Worm (Caenorhabditis elegans) whole organism, young adult: ENCODE data around the gene F59C12.3.

Source experiments
- B0019.2 ChIP-seq: fragments of 200-800 bp; sonication (Bioruptor generic); conservative IDR thresholded peaks from 2 replicates; pipeline ENCODE4 v1.3.6; 2022; ENCODE audit warnings: missing genetic modification reagents, missing genetic modification characterization, missing compliant biosample characterization
- B0336.3 ChIP-seq: fragments of 200-800 bp; sonication (Bioruptor generic); IDR thresholded peaks from 2 replicates; pipeline ENCODE4 v1.3.6; 2022; ENCODE audit warnings: missing genetic modification characterization, missing compliant biosample characterization
- F10E7.11 ChIP-seq: sonication (generic microtip); optimal IDR thresholded peaks from 2 replicates; lab custom pipeline; 2017; ENCODE audit warnings: mild to moderate bottlenecking, missing genetic modification characterization, moderate library complexity, missing compliant biosample characterization
- F39B2.1 ChIP-seq: fragments of 200-800 bp; sonication (Bioruptor generic); IDR thresholded peaks from 2 replicates; pipeline ENCODE4 v1.3.6; 2022; ENCODE audit warnings: missing genetic modification reagents, missing genetic modification characterization, missing compliant biosample characterization
- Y53G8AR.9 ChIP-seq: fragments of 200-800 bp; sonication (Bioruptor generic); conservative IDR thresholded peaks from 2 replicates; pipeline ENCODE4 v1.3.6; 2022; ENCODE audit warnings: missing genetic modification reagents, missing genetic modification characterization, missing compliant biosample characterization
- Y67H2A.10 ChIP-seq: fragments of 200-800 bp; sonication (Bioruptor generic); conservative IDR thresholded peaks from 2 replicates; pipeline ENCODE4 v1.3.6; 2022; ENCODE audit warnings: missing genetic modification reagents, missing genetic modification characterization, missing compliant biosample characterization
- Y95B8A.8 ChIP-seq: fragments of 200-800 bp; sonication (Bioruptor generic); IDR thresholded peaks from 2 replicates; pipeline ENCODE4 v1.3.6; 2022; ENCODE audit warnings: missing genetic modification reagents, missing genetic modification characterization, missing compliant biosample characterization
- akir-1 ChIP-seq: fragments of 200-800 bp; sonication (Bioruptor generic); optimal IDR thresholded peaks from 2 replicates; lab custom pipeline; 2018; ENCODE audit warnings: mild to moderate bottlenecking, missing genetic modification characterization, moderate library complexity, missing compliant biosample characterization
- ama-1 ChIP-seq, 3 experiments: fragments of 150-350 bp in 1 of 3; sonication (generic microtip) in 2 of 3; optimal IDR thresholded peaks; 2 replicates each; lab custom pipeline; 2014 to 2018; ENCODE audit warnings: missing biosample characterization in 2 of 3, missing genetic modification characterization in 2 of 3, missing genetic modification reagents in 2 of 3
- atf-7 ChIP-seq: sonication (generic microtip); optimal IDR thresholded peaks from 2 replicates; lab custom pipeline; 2017; ENCODE audit warnings: mild to moderate bottlenecking, missing genetic modification characterization, missing compliant biosample characterization
- ccch-3 ChIP-seq: fragments of 200-800 bp; sonication (Bioruptor generic); optimal IDR thresholded peaks from 2 replicates; lab custom pipeline; 2018; ENCODE audit warnings: mild to moderate bottlenecking, missing genetic modification characterization, missing compliant biosample characterization
- cebp-1 ChIP-seq, 2 experiments: fragments of 200-800 bp in 1 of 2; sonication (Bioruptor generic) in 1 of 2; sonication (generic microtip) in 1 of 2; IDR thresholded peaks in 1 of 2; optimal IDR thresholded peaks in 1 of 2; 2 replicates each; pipeline versions ENCODE4 v1.3.6 to Lab custom; 2017 to 2022; ENCODE audit warnings: missing compliant biosample characterization in 2 of 2, missing genetic modification characterization in 2 of 2, mild to moderate bottlenecking in 1 of 2, missing genetic modification reagents in 1 of 2, moderate library complexity in 1 of 2
- cebp-2 ChIP-seq: fragments of 200-800 bp; sonication (Bioruptor generic); IDR thresholded peaks from 2 replicates; pipeline ENCODE4 v1.3.6; 2022; ENCODE audit warnings: missing genetic modification characterization, missing compliant biosample characterization
- ceh-27 ChIP-seq: fragments of 200-800 bp; sonication (Bioruptor generic); optimal IDR thresholded peaks from 2 replicates; lab custom pipeline; 2018; ENCODE audit warnings: mild to moderate bottlenecking, missing genetic modification characterization, moderate library complexity, missing compliant biosample characterization
- dox-1 ChIP-seq: fragments of 200-800 bp; sonication (Bioruptor generic); IDR thresholded peaks from 2 replicates; pipeline ENCODE4 v1.3.6; 2022; ENCODE audit warnings: missing genetic modification reagents, missing genetic modification characterization, missing compliant biosample characterization
- egrh-3 ChIP-seq: fragments of 200-800 bp; sonication (Bioruptor generic); IDR thresholded peaks from 2 replicates; pipeline ENCODE4 v1.3.6; 2022; ENCODE audit warnings: missing genetic modification reagents, missing genetic modification characterization, missing compliant biosample characterization
- ets-4 ChIP-seq: fragments of 200-800 bp; sonication (Bioruptor generic); optimal IDR thresholded peaks from 2 replicates; lab custom pipeline; 2018; ENCODE audit warnings: mild to moderate bottlenecking, missing genetic modification characterization, missing compliant biosample characterization
- him-1 ChIP-seq: sonication (generic microtip); optimal IDR thresholded peaks from 2 replicates; lab custom pipeline; 2016; ENCODE audit warnings: missing genotype, missing genetic modification reagents, missing genetic modification characterization, missing compliant biosample characterization
- hmg-1.2 ChIP-seq: fragments of 200-800 bp; sonication (Bioruptor generic); IDR thresholded peaks from 2 replicates; pipeline ENCODE4 v1.3.6; 2022; ENCODE audit warnings: missing genetic modification reagents, missing genetic modification characterization, missing compliant biosample characterization
- hmg-20 ChIP-seq: fragments of 200-800 bp; sonication (Bioruptor generic); IDR thresholded peaks from 2 replicates; pipeline ENCODE4 v1.3.6; 2022; ENCODE audit warnings: missing genetic modification reagents, missing genetic modification characterization, missing compliant biosample characterization
- lin-35 ChIP-seq, 3 experiments: fragments of 150-350 bp in 2 of 3; sonication (generic microtip) in 1 of 3; optimal IDR thresholded peaks; 2 replicates each; lab custom pipeline; 2014 to 2018; ENCODE audit warnings: missing biosample characterization in 3 of 3, missing genetic modification characterization in 3 of 3, missing genetic modification reagents in 3 of 3
- lin-54 ChIP-seq: fragments of 200-800 bp; sonication (Bioruptor generic); optimal IDR thresholded peaks from 2 replicates; lab custom pipeline; 2018; ENCODE audit warnings: mild to moderate bottlenecking, missing genetic modification characterization, missing compliant biosample characterization
- lir-1 ChIP-seq: fragments of 200-800 bp; sonication (Bioruptor generic); conservative IDR thresholded peaks from 2 replicates; pipeline ENCODE4 v1.3.6; 2022; ENCODE audit warnings: missing genetic modification reagents, missing genetic modification characterization, missing compliant biosample characterization
- madf-10 ChIP-seq: sonication (generic microtip); optimal IDR thresholded peaks from 2 replicates; lab custom pipeline; 2016; ENCODE audit warnings: mild to moderate bottlenecking, missing genetic modification characterization, missing compliant biosample characterization
- madf-3 ChIP-seq: fragments of 200-800 bp; sonication (Bioruptor generic); IDR thresholded peaks from 2 replicates; pipeline ENCODE4 v1.3.6; 2022; ENCODE audit warnings: missing genetic modification reagents, missing genetic modification characterization, missing compliant biosample characterization
- madf-8 ChIP-seq: fragments of 200-800 bp; sonication (Bioruptor generic); conservative IDR thresholded peaks from 2 replicates; pipeline ENCODE4 v1.3.6; 2022; ENCODE audit warnings: missing genetic modification reagents, missing genetic modification characterization, missing compliant biosample characterization
- mcd-1 ChIP-seq: fragments of 200-800 bp; sonication (Bioruptor generic); IDR thresholded peaks from 2 replicates; pipeline ENCODE4 v1.3.6; 2022; ENCODE audit warnings: missing genetic modification reagents, missing genetic modification characterization, missing compliant biosample characterization
- nfya-2 ChIP-seq: fragments of 200-800 bp; sonication (Bioruptor generic); IDR thresholded peaks from 2 replicates; pipeline ENCODE4 v1.3.6; 2022; ENCODE audit warnings: missing genetic modification reagents, missing genetic modification characterization, missing compliant biosample characterization
- nfyb-1 ChIP-seq: fragments of 200-800 bp; sonication (Bioruptor generic); IDR thresholded peaks from 2 replicates; pipeline ENCODE4 v1.3.6; 2022; ENCODE audit warnings: missing genetic modification reagents, missing genetic modification characterization, missing compliant biosample characterization
- nhr-80 ChIP-seq: sonication (generic microtip); optimal IDR thresholded peaks from 2 replicates; lab custom pipeline; 2016; ENCODE audit warnings: missing genetic modification characterization, missing compliant biosample characterization
- pbrm-1 ChIP-seq: fragments of 200-800 bp; sonication (Bioruptor generic); IDR thresholded peaks from 2 replicates; pipeline ENCODE4 v1.3.6; 2022; ENCODE audit warnings: missing genetic modification reagents, missing genetic modification characterization, missing compliant biosample characterization
- pha-4 ChIP-seq: fragments of 150-350 bp; sonication (generic microtip); optimal IDR thresholded peaks from 2 replicates; lab custom pipeline; 2014; ENCODE audit warnings: missing biosample characterization, missing genetic modification reagents, missing genetic modification characterization
- rec-8 ChIP-seq, 2 experiments: sonication (generic microtip); optimal IDR thresholded peaks; 2 replicates each; lab custom pipeline; 2016; ENCODE audit warnings: mild to moderate bottlenecking in 2 of 2, missing genetic modification characterization in 2 of 2, missing genetic modification reagents in 2 of 2, missing genotype in 2 of 2, missing biosample characterization in 1 of 2, missing compliant biosample characterization in 1 of 2, moderate library complexity in 1 of 2
- repo-1 ChIP-seq: sonication (generic microtip); optimal IDR thresholded peaks from 2 replicates; lab custom pipeline; 2017; ENCODE audit warnings: mild to moderate bottlenecking, missing genetic modification characterization, missing compliant biosample characterization
- rpc-1 ChIP-seq, 2 experiments: fragments of 150-350 bp in 1 of 2; sonication (generic microtip) in 1 of 2; optimal IDR thresholded peaks; 2 replicates each; lab custom pipeline; 2014 to 2018; ENCODE audit warnings: missing biosample characterization in 1 of 2, missing genetic modification characterization in 1 of 2, missing genetic modification reagents in 1 of 2, missing genotype in 1 of 2
- sea-2 ChIP-seq: fragments of 200-800 bp; sonication (Bioruptor generic); IDR thresholded peaks from 2 replicates; pipeline ENCODE4 v1.3.6; 2022; ENCODE audit warnings: missing genetic modification characterization, missing compliant biosample characterization
- snpc-1.3 ChIP-seq: sonication (generic microtip); optimal IDR thresholded peaks from 2 replicates; lab custom pipeline; 2017; ENCODE audit warnings: missing genetic modification characterization, mild to moderate bottlenecking, missing compliant biosample characterization, antibody characterized with exemption, moderate library complexity, missing genotype, missing genetic modification reagents; ENCODE audit not compliant: insufficient read depth
- somi-1 ChIP-seq: fragments of 200-800 bp; sonication (Bioruptor generic); optimal IDR thresholded peaks from 2 replicates; lab custom pipeline; 2018; ENCODE audit warnings: mild to moderate bottlenecking, missing genetic modification characterization, missing compliant biosample characterization
- tbp1 ChIP-seq: fragments of 200-800 bp; sonication (Bioruptor generic); optimal IDR thresholded peaks from 2 replicates; lab custom pipeline; 2018; ENCODE audit warnings: mild to moderate bottlenecking, missing genetic modification characterization, missing compliant biosample characterization
- tlf-1 ChIP-seq: fragments of 200-800 bp; sonication (Bioruptor generic); optimal IDR thresholded peaks from 2 replicates; lab custom pipeline; 2018; ENCODE audit warnings: mild to moderate bottlenecking, missing genetic modification characterization, missing compliant biosample characterization
- unc-62 ChIP-seq: fragments of 150-350 bp; optimal IDR thresholded peaks from 2 replicates; lab custom pipeline; 2014; ENCODE audit warnings: missing biosample characterization, missing genetic modification reagents, missing genetic modification characterization
- zfh-2 ChIP-seq: fragments of 200-800 bp; sonication (Bioruptor generic); conservative IDR thresholded peaks from 2 replicates; pipeline ENCODE4 v1.3.6; 2022; ENCODE audit warnings: missing genetic modification reagents, missing genetic modification characterization, missing compliant biosample characterization
- zim-3 ChIP-seq: sonication (generic microtip); optimal IDR thresholded peaks from 2 replicates; lab custom pipeline; 2017; ENCODE audit warnings: mild to moderate bottlenecking, missing genetic modification characterization, moderate library complexity, missing compliant biosample characterization
- ztf-22 ChIP-seq: fragments of 200-800 bp; sonication (Bioruptor generic); optimal IDR thresholded peaks from 2 replicates; lab custom pipeline; 2018; ENCODE audit warnings: mild to moderate bottlenecking, missing genetic modification characterization, moderate library complexity, missing compliant biosample characterization
- ztf-26 ChIP-seq: sonication (generic microtip); optimal IDR thresholded peaks from 2 replicates; lab custom pipeline; 2017; ENCODE audit warnings: missing genetic modification characterization, missing compliant biosample characterization

F59C12.3 gene

DNA sequence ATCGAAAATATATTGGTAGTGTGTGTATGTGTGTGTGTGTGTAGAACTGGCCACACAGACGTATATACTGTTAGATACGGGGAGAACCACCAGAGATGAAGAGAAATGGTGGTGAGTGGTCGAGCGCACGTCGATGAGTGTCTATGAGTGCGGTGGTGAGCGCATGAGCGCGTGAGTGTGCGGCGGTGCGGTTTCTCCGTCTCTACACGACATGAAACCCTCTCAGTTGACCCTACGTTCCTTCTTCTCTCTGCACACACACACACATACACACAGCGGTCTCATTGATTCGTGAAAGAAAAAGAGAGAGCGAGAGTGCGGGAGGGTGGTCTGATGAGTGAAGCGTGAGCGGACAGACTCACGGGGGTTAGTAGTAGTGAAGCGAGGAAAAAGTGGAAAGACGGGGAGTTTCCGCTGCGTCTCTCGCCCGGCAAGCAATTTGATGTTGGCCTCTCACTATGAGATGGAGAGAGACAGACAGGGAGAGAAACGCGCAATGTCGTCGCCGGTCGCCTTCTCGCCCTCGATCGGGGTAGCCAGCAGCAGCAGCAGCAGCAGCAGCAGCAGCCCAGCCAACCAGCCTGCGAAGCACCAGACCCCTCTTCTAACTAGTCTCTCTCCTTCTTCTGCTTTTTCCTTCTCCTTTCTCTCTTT is 3.1 kb upstream of the F59C12.3 start (continued):
- TF ChIP-seq rec-8 (tag; optimal IDR thresholded peaks at IDR 0.05; lab: Kevin White, UChicago) (peak in 1 of 2 experiments; percentile 24), hmg-20 (GFP tag; lab: Robert Waterston, UW) (0 out of 2 replicates have a peak, but pooled peaks have one; percentile 33), snpc-1.3 (tag; lab: Kevin White, UChicago) (peak; percentile 23), ztf-22 (GFP tag; lab: Kevin White, UChicago) (peak; percentile 53), ama-1 (optimal IDR thresholded peaks at IDR 0.05; lab: Kevin White, UChicago) (peak; percentile 29), ama-1 (GFP tag; optimal IDR thresholded peaks at IDR 0.05; lab: Kevin White, UChicago) (no peak), madf-3 (GFP tag; lab: Robert Waterston, UW) (0 out of 2 replicates have a peak, but pooled peaks have one; percentile 52), cebp-2 (GFP tag; lab: Robert Waterston, UW) (peak; percentile 80; the same call in 1 of the 2 replicates), madf-10 (tag; lab: Kevin White, UChicago) (peak; percentile 95), zfh-2 (GFP tag; lab: Robert Waterston, UW) (peak; percentile 99), ceh-27 (GFP tag; lab: Kevin White, UChicago) (peak; percentile 97), nfya-2 (GFP tag; lab: Robert Waterston, UW) (no peak), repo-1 (tag; lab: Kevin White, UChicago) (peak; percentile 81), Y53G8AR.9 (GFP tag; lab: Robert Waterston, UW) (0 out of 2 replicates have a peak, but pooled peaks have one; percentile 17), madf-8 (GFP tag; lab: Robert Waterston, UW) (no peak), F39B2.1 (GFP tag; lab: Robert Waterston, UW) (no peak), B0019.2 (GFP tag; lab: Robert Waterston, UW) (no peak), hmg-1.2 (GFP tag; lab: Robert Waterston, UW) (peak; percentile 84), lin-35 (GFP tag; optimal IDR thresholded peaks at IDR 0.05; lab: Kevin White, UChicago) (peak in 1 of 3 experiments; percentile 50), cebp-1 (GFP tag; IDR thresholded peaks at IDR 0.05; lab: Robert Waterston, UW) (peak; percentile 71; the same call in 1 of the 2 replicates), cebp-1 (tag; optimal IDR thresholded peaks at IDR 0.05; lab: Kevin White, UChicago) (peak; percentile 94), unc-62 (GFP tag; lab: Kevin White, UChicago) (no peak), zim-3 (tag; lab: Kevin White, UChicago) (peak; percentile 12), him-1 (tag; lab: Kevin White, UChicago) (no peak), pbrm-1 (GFP tag; lab: Robert Waterston, UW) (peak; percentile 92), atf-7 (peak; percentile 93), lir-1 (GFP tag; lab: Robert Waterston, UW) (peak; percentile 99), nhr-80 (tag; lab: Kevin White, UChicago) (peak; percentile 98), mcd-1 (peak; percentile 67), egrh-3 (GFP tag; lab: Robert Waterston, UW) (peak; percentile 97), Y95B8A.8 (GFP tag; lab: Robert Waterston, UW) (peak; percentile 69; the same call in 1 of the 2 replicates), ccch-3 (GFP tag; lab: Kevin White, UChicago) (no peak), pha-4 (tag; lab: Kevin White, UChicago) (peak; percentile 83), F10E7.11 (tag; lab: Kevin White, UChicago) (peak; percentile 77), B0336.3 (peak; percentile 98), lin-54 (peak; percentile 65), Y67H2A.10 (peak; percentile 80; the same call in 1 of the 2 replicates), ztf-26 (tag; lab: Kevin White, UChicago) (peak; percentile 94), somi-1 (GFP tag; lab: Kevin White, UChicago) (peak; percentile 95), sea-2 (GFP tag; lab: Robert Waterston, UW) (no peak), akir-1 (GFP tag; lab: Kevin White, UChicago) (peak; percentile 70), nfyb-1 (GFP tag; lab: Robert Waterston, UW) (peak; percentile 94), ets-4 (peak; percentile 83), tbp1 (GFP tag; lab: Kevin White, UChicago) (peak; percentile 70), rpc-1 (optimal IDR thresholded peaks at IDR 0.05; lab: Kevin White, UChicago) (no peak), rpc-1 (tag; optimal IDR thresholded peaks at IDR 0.05; lab: Kevin White, UChicago) (no peak), dox-1 (GFP tag; lab: Robert Waterston, UW) (peak; percentile 89), tlf-1 (GFP tag; lab: Kevin White, UChicago) (peak; percentile 71)
